Fruit fly (Drosophila melanogaster): ENCODE measurements around the gene Eip93F.

Eip93F gene

DNA sequence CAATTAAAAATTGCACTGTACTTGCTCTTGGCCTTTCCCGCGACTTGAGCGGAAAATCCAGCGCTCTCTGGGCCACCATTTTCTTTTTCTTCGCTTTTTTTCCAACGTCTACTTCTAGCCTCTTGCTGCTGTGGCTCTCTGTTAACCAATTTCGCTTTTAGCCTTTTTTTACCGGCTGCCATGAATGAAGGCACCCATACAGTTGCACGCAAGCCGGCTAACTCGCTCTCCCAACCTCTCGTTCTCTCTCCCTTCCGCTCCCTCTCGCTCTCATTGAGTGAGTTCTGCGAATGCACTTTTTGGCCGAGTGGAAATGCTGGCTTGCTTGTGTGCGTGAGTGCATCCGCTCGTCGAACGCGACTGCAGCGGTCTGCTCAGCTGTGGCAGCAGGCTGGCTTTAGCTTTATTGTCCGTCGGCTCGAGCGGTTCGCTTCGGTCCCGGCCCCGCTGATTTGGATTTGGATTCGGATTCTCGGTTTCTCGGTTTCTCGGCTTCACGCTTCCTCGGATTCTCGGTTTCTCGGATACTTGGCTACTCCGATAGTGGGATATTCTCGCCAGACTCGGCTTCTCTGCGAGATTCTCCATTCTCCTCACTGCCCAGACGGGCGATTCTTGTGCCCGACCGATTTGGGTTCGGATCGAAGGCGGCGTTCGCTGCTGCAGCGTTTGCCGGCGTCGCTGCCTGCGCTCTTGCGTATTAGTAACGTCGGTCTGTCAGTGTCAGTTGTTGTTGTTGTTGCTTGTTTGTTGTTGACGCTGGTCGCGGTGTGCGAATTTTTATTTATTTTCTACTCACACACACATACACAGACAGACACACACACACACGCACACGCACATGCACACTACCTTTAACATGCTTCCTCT, at the start of gene Eip93F:
TSS of gene Eip93F (plus strand) at position 424 of the 870 bp plus-strand sequence.
- TF ChIP-seq Met (GFP tag; optimal IDR thresholded peaks at IDR 0.05): no peak
- peak; percentile 70 for TF ChIP-seq CG9139 (GFP tag; optimal IDR thresholded peaks at IDR 0.05)
- peak; percentile 78 for TF ChIP-seq CG6163 (GFP tag; IDR thresholded peaks at IDR 0.05)
- no peak for TF ChIP-seq CG34406 (GFP tag; optimal IDR thresholded peaks at IDR 0.05)
- TF ChIP-seq CG3919 (GFP tag; optimal IDR thresholded peaks at IDR 0.05): no peak
- no peak for TF ChIP-seq Sox102F (GFP tag; optimal IDR thresholded peaks at IDR 0.05)
- TF ChIP-seq Sox14 (GFP tag; optimal IDR thresholded peaks at IDR 0.05): no peak
- TF ChIP-seq Hr4 (GFP tag; optimal IDR thresholded peaks at IDR 0.05): no peak
- peak; percentile 57 for TF ChIP-seq Lpt (GFP tag; optimal IDR thresholded peaks at IDR 0.05)
- no peak for TF ChIP-seq CG10631 (GFP tag; optimal IDR thresholded peaks at IDR 0.05)
- TF ChIP-seq net (GFP tag; optimal IDR thresholded peaks at IDR 0.05): no peak
- TF ChIP-seq CG7368 (GFP tag; optimal IDR thresholded peaks at IDR 0.05): no peak
- TF ChIP-seq CG6792 (GFP tag; optimal IDR thresholded peaks at IDR 0.05): no peak
- TF ChIP-seq fd59A (GFP tag; optimal IDR thresholded peaks at IDR 0.05): peak; percentile 49
- peak; percentile 41 for TF ChIP-seq CG3032 (tag; optimal IDR thresholded peaks at IDR 0.05)
- no peak for TF ChIP-seq Ets21C (GFP tag; optimal IDR thresholded peaks at IDR 0.05)
- TF ChIP-seq Ets96B (tag; optimal IDR thresholded peaks at IDR 0.05): peak; percentile 35
- no peak for TF ChIP-seq CG4318 (GFP tag; optimal IDR thresholded peaks at IDR 0.05)
- peak; percentile 53 for TF ChIP-seq CG1621 (tag; optimal IDR thresholded peaks at IDR 0.05)
- no peak for TF ChIP-seq esn (GFP tag; optimal IDR thresholded peaks at IDR 0.05)
- TF ChIP-seq CG16779 (tag; optimal IDR thresholded peaks at IDR 0.05): peak; percentile 72
- peak; percentile 24 to 32 for TF ChIP-seq salr (GFP tag; optimal IDR thresholded peaks at IDR 0.05)
- TF ChIP-seq CG11294 (GFP tag; IDR thresholded peaks at IDR 0.05): no peak
- no peak for TF ChIP-seq fd85E (GFP tag; optimal IDR thresholded peaks at IDR 0.05)
- peak; percentile 57; the same call in 1 of the 2 replicates for TF ChIP-seq CG15336 (GFP tag; IDR thresholded peaks at IDR 0.05)
- TF ChIP-seq CG8319 (GFP tag; optimal IDR thresholded peaks at IDR 0.05): no peak
- TF ChIP-seq pdm3 (GFP tag; optimal IDR thresholded peaks at IDR 0.05): no peak
- TF ChIP-seq dsx (GFP tag; optimal IDR thresholded peaks at IDR 0.05; ENCODE audit: poor library complexity, severe bottlenecking): peak; percentile 26
- TF ChIP-seq CG8632 (GFP tag; optimal IDR thresholded peaks at IDR 0.05): no peak
- peak; percentile 29; the same call in 1 of the 2 replicates for TF ChIP-seq Gug (GFP tag; IDR thresholded peaks at IDR 0.05)
- TF ChIP-seq Sox15 (GFP tag; optimal IDR thresholded peaks at IDR 0.05): no peak
- no peak for TF ChIP-seq Hr39 (GFP tag; optimal IDR thresholded peaks at IDR 0.05)
- TF ChIP-seq CG6276 (GFP tag; optimal IDR thresholded peaks at IDR 0.05): peak; percentile 38
- TF ChIP-seq OdsH (GFP tag; optimal IDR thresholded peaks at IDR 0.05): peak; percentile 27
- peak; percentile 60 for TF ChIP-seq eg (GFP tag; IDR thresholded peaks at IDR 0.05)
- TF ChIP-seq vri (GFP tag; optimal IDR thresholded peaks at IDR 0.05): no peak
- TF ChIP-seq CG32006 (GFP tag; optimal IDR thresholded peaks at IDR 0.05): peak; percentile 55
- no peak for TF ChIP-seq Hr38 (GFP tag; optimal IDR thresholded peaks at IDR 0.05)
- no peak for TF ChIP-seq CG11902 (GFP tag; optimal IDR thresholded peaks at IDR 0.05)
- no peak for TF ChIP-seq achi (GFP tag; optimal IDR thresholded peaks at IDR 0.05)
- TF ChIP-seq fkh (GFP tag; optimal IDR thresholded peaks at IDR 0.05): no peak
- TF ChIP-seq ss (GFP tag; optimal IDR thresholded peaks at IDR 0.05): peak; percentile 65 to 71
- peak; percentile 58 for TF ChIP-seq CG8119 (GFP tag; IDR thresholded peaks at IDR 0.05)
- no peak for TF ChIP-seq Eip78C (GFP tag)
- no peak for TF ChIP-seq CG31627 (GFP tag; optimal IDR thresholded peaks at IDR 0.05)
- TF ChIP-seq svp (GFP tag): peak; percentile 56
- TF ChIP-seq CG10669 (GFP tag; optimal IDR thresholded peaks at IDR 0.05): peak; percentile 3
- TF ChIP-seq CG6854 (GFP tag; optimal IDR thresholded peaks at IDR 0.05): no peak
- no peak for TF ChIP-seq dac (GFP tag; optimal IDR thresholded peaks at IDR 0.05)
- TF ChIP-seq spab (GFP tag; optimal IDR thresholded peaks at IDR 0.05): peak; percentile 45
- no peak for TF ChIP-seq Blimp-1 (GFP tag; optimal IDR thresholded peaks at IDR 0.05)

Data from whole organism, prepupa.